In the genomic region with DNA sequence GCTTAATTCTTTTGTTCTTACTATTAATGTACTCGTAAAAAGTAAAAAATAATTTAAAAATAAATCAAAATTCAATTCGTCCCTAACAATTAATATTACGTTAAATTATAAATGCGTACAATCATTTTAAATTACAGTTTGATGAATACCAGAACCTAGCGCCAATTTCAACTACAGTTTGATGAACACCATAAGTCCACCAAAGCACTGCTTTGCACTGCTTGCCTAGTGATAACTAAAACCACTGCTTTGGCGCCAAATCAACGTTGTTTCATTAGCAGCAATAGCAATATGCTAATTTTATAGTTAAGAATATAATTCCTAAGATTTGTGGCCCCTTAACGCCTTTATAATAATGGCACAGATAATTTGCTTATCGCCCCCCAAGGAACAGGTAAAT, we compare ENCODE assay signal across 1 fruit fly cellular context.
TF ChIP-seq lines count a peak whose summit lies in the region.

No protein-coding gene starts in this region.

TF ChIP-seq in whole organism, embryonic, 481 proteins besides CTCF, POLR2A, EP300 and RAD21 (continued from another document and continues in another):
- TF ChIP-seq Fer2 (tag; optimal IDR thresholded peaks at IDR 0.05; lab: Kevin White, UChicago) (no peak), CG18599 (GFP tag; optimal IDR thresholded peaks at IDR 0.05; lab: Kevin White, UChicago) (no peak), hbn (GFP tag; IDR thresholded peaks at IDR 0.05; lab: Robert Waterston, UW; ENCODE audit: partially characterized antibody) (no peak), CG6654 (GFP tag; optimal IDR thresholded peaks at IDR 0.05; lab: Kevin White, UChicago) (peak; percentile 100), vfl (GFP tag; optimal IDR thresholded peaks at IDR 0.05; lab: Kevin White, UChicago) (no peak), wor (GFP tag; IDR thresholded peaks at IDR 0.05; lab: Robert Waterston, UW) (no peak), chif (GFP tag; optimal IDR thresholded peaks at IDR 0.05; lab: Kevin White, UChicago) (no peak), exex (tag; optimal IDR thresholded peaks at IDR 0.05; lab: Kevin White, UChicago) (no peak), CG8290 (GFP tag; optimal IDR thresholded peaks at IDR 0.05; lab: Kevin White, UChicago) (peak; percentile 48), CG8290 (tag; optimal IDR thresholded peaks at IDR 0.05; lab: Kevin White, UChicago) (peak in 1 of 2 experiments; percentile 67), CG11696 (GFP tag; IDR thresholded peaks at IDR 0.05; lab: Robert Waterston, UW) (no peak), NC2β (GFP tag; optimal IDR thresholded peaks at IDR 0.05; lab: Kevin White, UChicago) (no peak), Side (GFP tag; optimal IDR thresholded peaks at IDR 0.05; lab: Kevin White, UChicago) (no peak), unc-4 (GFP tag; IDR thresholded peaks at IDR 0.05; lab: Robert Waterston, UW; ENCODE audit: partially characterized antibody) (no peak), otp (GFP tag; IDR thresholded peaks at IDR 0.05; lab: Robert Waterston, UW) (no peak), CG1603 (tag; optimal IDR thresholded peaks at IDR 0.05; lab: Kevin White, UChicago) (peak; percentile 57), ash1 (GFP tag; optimal IDR thresholded peaks at IDR 0.05; lab: Kevin White, UChicago) (no peak), p53 (GFP tag; optimal IDR thresholded peaks at IDR 0.05; lab: Kevin White, UChicago) (no peak), pzg (GFP tag; optimal IDR thresholded peaks at IDR 0.05; lab: Kevin White, UChicago) (peak; percentile 30), CG42726 (GFP tag; IDR thresholded peaks at IDR 0.05; lab: Robert Waterston, UW; ENCODE audit: partially characterized antibody) (peak; percentile 78; the same call in 1 of the 2 replicates), vvl (GFP tag; IDR thresholded peaks at IDR 0.05; lab: Robert Waterston, UW) (no peak; the same call in 1 of the 2 replicates), Ets65A (GFP tag; lab: Kevin White, UChicago) (peak; percentile 53), MBD-R2 (GFP tag; IDR thresholded peaks at IDR 0.05; lab: Robert Waterston, UW) (peak; percentile 31; the same call in 1 of the 2 replicates), chm (GFP tag; IDR thresholded peaks at IDR 0.05; lab: Robert Waterston, UW) (no peak), CG12236 (GFP tag; optimal IDR thresholded peaks at IDR 0.05; lab: Kevin White, UChicago) (no peak), stwl (tag; optimal IDR thresholded peaks at IDR 0.05; lab: Kevin White, UChicago) (peak; percentile 82), cwo (GFP tag; optimal IDR thresholded peaks at IDR 0.05; lab: Kevin White, UChicago) (no peak), CG2202 (tag; optimal IDR thresholded peaks at IDR 0.05; lab: Kevin White, UChicago) (no peak), Awh (GFP tag; IDR thresholded peaks at IDR 0.05; lab: Robert Waterston, UW) (no peak), CG12942 (GFP tag; optimal IDR thresholded peaks at IDR 0.05; lab: Kevin White, UChicago) (no peak), CG18476 (GFP tag; optimal IDR thresholded peaks at IDR 0.05; lab: Kevin White, UChicago) (no peak), jing (GFP tag; optimal IDR thresholded peaks at IDR 0.05; lab: Kevin White, UChicago) (no peak), CG3726 (GFP tag; IDR thresholded peaks at IDR 0.05; lab: Robert Waterston, UW) (no peak), Dp (GFP tag; optimal IDR thresholded peaks at IDR 0.05; lab: Kevin White, UChicago) (peak; percentile 87), CG10366 (GFP tag; IDR thresholded peaks at IDR 0.05; lab: Robert Waterston, UW) (no peak), CG14710 (tag; optimal IDR thresholded peaks at IDR 0.05; lab: Kevin White, UChicago) (no peak), Mrtf (GFP tag; IDR thresholded peaks at IDR 0.05; lab: Robert Waterston, UW) (no peak), CG11504 (tag; optimal IDR thresholded peaks at IDR 0.05; lab: Kevin White, UChicago) (no peak), Blimp-1 (GFP tag; optimal IDR thresholded peaks at IDR 0.05; lab: Kevin White, UChicago) (no peak), crol (GFP tag; IDR thresholded peaks at IDR 0.05; lab: Robert Waterston, UW) (no peak), Pdp1 (GFP tag; optimal IDR thresholded peaks at IDR 0.05; lab: Kevin White, UChicago) (no peak), CG11085 (GFP tag; IDR thresholded peaks at IDR 0.05; lab: Robert Waterston, UW) (no peak), CG11723 (GFP tag; optimal IDR thresholded peaks at IDR 0.05; lab: Kevin White, UChicago) (no peak), ab (GFP tag; optimal IDR thresholded peaks at IDR 0.05; lab: Kevin White, UChicago) (no peak), CG6272 (GFP tag; IDR thresholded peaks at IDR 0.05; lab: Robert Waterston, UW) (peak; percentile 31; the same call in 1 of the 2 replicates), Rfx (GFP tag; IDR thresholded peaks at IDR 0.05; lab: Robert Waterston, UW) (no peak), unpg (GFP tag; optimal IDR thresholded peaks at IDR 0.05; lab: Kevin White, UChicago) (no peak), CG4282 (GFP tag; optimal IDR thresholded peaks at IDR 0.05; lab: Kevin White, UChicago) (no peak), btn (GFP tag; optimal IDR thresholded peaks at IDR 0.05; lab: Kevin White, UChicago) (no peak), D19A (tag; optimal IDR thresholded peaks at IDR 0.05; lab: Kevin White, UChicago) (no peak), pum (GFP tag; optimal IDR thresholded peaks at IDR 0.05; lab: Kevin White, UChicago) (no peak), tap (tag; optimal IDR thresholded peaks at IDR 0.05; lab: Kevin White, UChicago) (no peak), Oaz (GFP tag; IDR thresholded peaks at IDR 0.05; lab: Robert Waterston, UW) (no peak), Fer1 (GFP tag; optimal IDR thresholded peaks at IDR 0.05; lab: Kevin White, UChicago) (no peak), ssp (GFP tag; IDR thresholded peaks at IDR 0.05; lab: Robert Waterston, UW) (no peak), trem (tag; optimal IDR thresholded peaks at IDR 0.05; lab: Kevin White, UChicago) (no peak), CG17829 (tag; optimal IDR thresholded peaks at IDR 0.05; lab: Kevin White, UChicago) (peak; percentile 11), dm (GFP tag; optimal IDR thresholded peaks at IDR 0.05; lab: Kevin White, UChicago) (no peak), CG34376 (GFP tag; optimal IDR thresholded peaks at IDR 0.05; lab: Kevin White, UChicago) (no peak), CG7987 (GFP tag; optimal IDR thresholded peaks at IDR 0.05; lab: Kevin White, UChicago) (no peak), CG2199 (GFP tag; IDR thresholded peaks at IDR 0.05; lab: Robert Waterston, UW) (no peak), abd-A (tag; optimal IDR thresholded peaks at IDR 0.05; lab: Kevin White, UChicago) (peak; percentile 40), Oli (tag; optimal IDR thresholded peaks at IDR 0.05; lab: Kevin White, UChicago) (no peak), D19B (GFP tag; optimal IDR thresholded peaks at IDR 0.05; lab: Kevin White, UChicago) (no peak), amos (GFP tag; IDR thresholded peaks at IDR 0.05; lab: Robert Waterston, UW; ENCODE audit: partially characterized antibody) (peak; percentile 51; the same call in 1 of the 2 replicates), zen2 (GFP tag; IDR thresholded peaks at IDR 0.05; lab: Robert Waterston, UW; ENCODE audit: partially characterized antibody) (no peak), CkIIα-i1 (GFP tag; IDR thresholded peaks at IDR 0.05; lab: Robert Waterston, UW) (no peak), CG11456 (GFP tag; IDR thresholded peaks at IDR 0.05; lab: Robert Waterston, UW) (no peak), NfI (GFP tag; optimal IDR thresholded peaks at IDR 0.05; lab: Kevin White, UChicago) (no peak), pita (GFP tag; optimal IDR thresholded peaks at IDR 0.05; lab: Kevin White, UChicago) (peak; percentile 4), esg (GFP tag; conservative IDR thresholded peaks at IDR 0.05; lab: Robert Waterston, UW) (no peak), caup (GFP tag; optimal IDR thresholded peaks at IDR 0.05; lab: Kevin White, UChicago; ENCODE audit: severe bottlenecking) (no peak), Hr51 (GFP tag; optimal IDR thresholded peaks at IDR 0.05; lab: Kevin White, UChicago) (no peak), ewg (GFP tag; optimal IDR thresholded peaks at IDR 0.05; lab: Kevin White, UChicago) (no peak), CG10209 (GFP tag; optimal IDR thresholded peaks at IDR 0.05; lab: Kevin White, UChicago) (no peak), CG6254 (GFP tag; optimal IDR thresholded peaks at IDR 0.05; lab: Kevin White, UChicago) (no peak), lbe (GFP tag; optimal IDR thresholded peaks at IDR 0.05; lab: Kevin White, UChicago) (no peak), CG13123 (GFP tag; optimal IDR thresholded peaks at IDR 0.05; lab: Kevin White, UChicago) (no peak), Nf-YC (tag; optimal IDR thresholded peaks at IDR 0.05; lab: Kevin White, UChicago) (peak; percentile 24), CG10959 (GFP tag; IDR thresholded peaks at IDR 0.05; lab: Robert Waterston, UW) (no peak), tin (GFP tag; optimal IDR thresholded peaks at IDR 0.05; lab: Kevin White, UChicago) (no peak), salm (tag; optimal IDR thresholded peaks at IDR 0.05; lab: Kevin White, UChicago) (no peak), CG3281 (GFP tag; optimal IDR thresholded peaks at IDR 0.05; lab: Kevin White, UChicago) (no peak), ase (GFP tag; IDR thresholded peaks at IDR 0.05; lab: Robert Waterston, UW) (no peak), nau (GFP tag; optimal IDR thresholded peaks at IDR 0.05; lab: Kevin White, UChicago) (no peak), Poxn (GFP tag; IDR thresholded peaks at IDR 0.05; lab: Robert Waterston, UW) (no peak), stc (GFP tag; IDR thresholded peaks at IDR 0.05; lab: Robert Waterston, UW) (no peak), lov (optimal IDR thresholded peaks at IDR 0.05; lab: Kevin White, UChicago) (no peak), lov (GFP tag; IDR thresholded peaks at IDR 0.05; lab: Robert Waterston, UW) (no peak), CG4424 (GFP tag; optimal IDR thresholded peaks at IDR 0.05; lab: Kevin White, UChicago) (no peak), so (GFP tag; IDR thresholded peaks at IDR 0.05; lab: Robert Waterston, UW) (no peak), CHES-1-like (GFP tag; optimal IDR thresholded peaks at IDR 0.05; lab: Kevin White, UChicago) (no peak), emc (GFP tag; optimal IDR thresholded peaks at IDR 0.05; lab: Kevin White, UChicago) (no peak), grau (tag; optimal IDR thresholded peaks at IDR 0.05; lab: Kevin White, UChicago) (peak; percentile 21), Xbp1 (GFP tag; optimal IDR thresholded peaks at IDR 0.05; lab: Kevin White, UChicago) (peak; percentile 8), CG8089 (GFP tag; optimal IDR thresholded peaks at IDR 0.05; lab: Kevin White, UChicago) (no peak), mirr (GFP tag; optimal IDR thresholded peaks at IDR 0.05; lab: Kevin White, UChicago) (no peak), Nf-YA (GFP tag; IDR thresholded peaks at IDR 0.05; lab: Robert Waterston, UW) (no peak), en (GFP tag; optimal IDR thresholded peaks at IDR 0.05; lab: Kevin White, UChicago) (no peak), Scr (GFP tag; IDR thresholded peaks at IDR 0.05; lab: Robert Waterston, UW; ENCODE audit: partially characterized antibody) (no peak), HmgZ (tag; optimal IDR thresholded peaks at IDR 0.05; lab: Kevin White, UChicago) (peak; percentile 43), CG8359 (GFP tag; optimal IDR thresholded peaks at IDR 0.05; lab: Kevin White, UChicago; ENCODE audit: borderline replicate concordance) (no peak), Med (GFP tag; lab: Kevin White, UChicago) (no peak), da (GFP tag; optimal IDR thresholded peaks at IDR 0.05; lab: Kevin White, UChicago) (no peak), CG17328 (GFP tag; IDR thresholded peaks at IDR 0.05; lab: Robert Waterston, UW) (no peak), fd102C (GFP tag; optimal IDR thresholded peaks at IDR 0.05; lab: Kevin White, UChicago) (no peak), Hmx (GFP tag; optimal IDR thresholded peaks at IDR 0.05; lab: Kevin White, UChicago) (no peak), CG7271 (tag; optimal IDR thresholded peaks at IDR 0.05; lab: Kevin White, UChicago) (no peak), CG1647 (GFP tag; optimal IDR thresholded peaks at IDR 0.05; lab: Kevin White, UChicago) (no peak), CG4707 (GFP tag; optimal IDR thresholded peaks at IDR 0.05; lab: Kevin White, UChicago) (no peak), CG30431 (GFP tag; optimal IDR thresholded peaks at IDR 0.05; lab: Kevin White, UChicago) (no peak), odd (GFP tag; optimal IDR thresholded peaks at IDR 0.05; lab: Kevin White, UChicago) (no peak), BtbVII (GFP tag; optimal IDR thresholded peaks at IDR 0.05; lab: Kevin White, UChicago) (no peak), eyg (GFP tag; optimal IDR thresholded peaks at IDR 0.05; lab: Kevin White, UChicago) (no peak), Bdp1 (GFP tag; optimal IDR thresholded peaks at IDR 0.05; lab: Kevin White, UChicago) (no peak), CG15696 (tag; optimal IDR thresholded peaks at IDR 0.05; lab: Kevin White, UChicago) (no peak), dmrt99B (tag; optimal IDR thresholded peaks at IDR 0.05; lab: Kevin White, UChicago) (no peak), CG12299 (tag; optimal IDR thresholded peaks at IDR 0.05; lab: Kevin White, UChicago) (no peak), Sin3A (optimal IDR thresholded peaks at IDR 0.05; lab: Kevin White, UChicago) (no peak), CG8388 (GFP tag; optimal IDR thresholded peaks at IDR 0.05; lab: Kevin White, UChicago) (no peak), CG3847 (GFP tag; IDR thresholded peaks at IDR 0.05; lab: Robert Waterston, UW) (no peak), CG2129 (GFP tag; IDR thresholded peaks at IDR 0.05; lab: Robert Waterston, UW; ENCODE audit: partially characterized antibody) (no peak), CG12769 (tag; optimal IDR thresholded peaks at IDR 0.05; lab: Kevin White, UChicago) (no peak), gt (GFP tag; IDR thresholded peaks at IDR 0.05; lab: Robert Waterston, UW) (no peak), slbo (GFP tag; IDR thresholded peaks at IDR 0.05; lab: Robert Waterston, UW) (peak; percentile 24; the same call in 1 of the 2 replicates), Hand (GFP tag; optimal IDR thresholded peaks at IDR 0.05; lab: Kevin White, UChicago) (no peak), CG11560 (tag; IDR thresholded peaks at IDR 0.05; lab: Robert Waterston, UW) (no peak), hb (GFP tag; IDR thresholded peaks at IDR 0.05; lab: Robert Waterston, UW; ENCODE audit: partially characterized antibody) (no peak), Myb (GFP tag; optimal IDR thresholded peaks at IDR 0.05; lab: Kevin White, UChicago) (peak; percentile 47), Dad (GFP tag; optimal IDR thresholded peaks at IDR 0.05; lab: Kevin White, UChicago) (no peak), CG15601 (tag; optimal IDR thresholded peaks at IDR 0.05; lab: Kevin White, UChicago) (peak; percentile 47), Sox100B (GFP tag; optimal IDR thresholded peaks at IDR 0.05; lab: Kevin White, UChicago) (no peak), gcm (GFP tag; optimal IDR thresholded peaks at IDR 0.05; lab: Kevin White, UChicago) (no peak), phol (tag; optimal IDR thresholded peaks at IDR 0.05; lab: Kevin White, UChicago) (peak; percentile 23)
